Worm (Caenorhabditis elegans): ENCODE measurements around the gene ucr-2.3.

DNA sequence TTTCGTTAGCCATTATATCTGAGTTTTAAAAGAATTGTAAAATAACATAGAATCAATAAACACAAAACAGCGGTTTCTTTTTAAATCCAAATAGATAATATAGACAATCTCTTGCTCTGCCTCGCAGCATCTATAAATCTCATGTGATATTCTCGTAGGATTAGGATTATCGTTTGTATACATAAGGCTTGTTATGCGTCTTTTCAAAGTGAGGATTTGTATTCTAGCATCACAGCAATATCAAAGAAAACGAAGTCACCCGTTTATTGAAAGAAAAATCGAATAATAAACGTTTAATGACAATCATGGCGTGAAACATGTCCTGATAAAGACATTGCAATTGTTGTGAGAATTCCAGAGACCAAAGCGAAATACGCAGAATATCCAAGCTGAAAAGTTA lies 7.3 kb upstream of the ucr-2.3 start, which contains the start of the genes T24C4.3 and clc-20:
- TF ChIP-seq snpc-4 (tag; optimal IDR thresholded peaks at IDR 0.05) (no peak), elt-3 (tag; optimal IDR thresholded peaks at IDR 0.05) (no peak), unc-39 (tag; optimal IDR thresholded peaks at IDR 0.05) (no peak), pha-4 (tag; optimal IDR thresholded peaks at IDR 0.05) (no peak), ztf-11 (tag; optimal IDR thresholded peaks at IDR 0.05) (no peak), nhr-28 (tag; optimal IDR thresholded peaks at IDR 0.05) (no peak), blmp-1 (tag; optimal IDR thresholded peaks at IDR 0.05) (no peak), sem-2 (GFP tag; optimal IDR thresholded peaks at IDR 0.05) (no peak), ceh-83 (GFP tag; optimal IDR thresholded peaks at IDR 0.05) (no peak), tbx-8 (GFP tag; optimal IDR thresholded peaks at IDR 0.05) (no peak), ham-2 (GFP tag; optimal IDR thresholded peaks at IDR 0.05) (no peak), elt-1 (tag; optimal IDR thresholded peaks at IDR 0.05; ENCODE audit: borderline replicate concordance, insufficient read depth) (no peak), nhr-12 (tag; optimal IDR thresholded peaks at IDR 0.05) (no peak)

All from whole organism, mixed stage, embryonic.